Worm (Caenorhabditis elegans) whole organism, mixed stage, embryonic: Measurements from ENCODE around the gene mrpl-35.

Source experiments
- ceh-83 ChIP-seq: fragments of 200-800 bp; sonication (Bioruptor generic); optimal IDR thresholded peaks from 2 replicates; lab custom pipeline; 2018; ENCODE audit warnings: mild to moderate bottlenecking, missing genetic modification characterization, missing compliant biosample characterization
- nhr-237 ChIP-seq: fragments of 150-350 bp; optimal IDR thresholded peaks from 2 replicates; lab custom pipeline; 2014; ENCODE audit warnings: missing biosample characterization, missing genetic modification characterization
- ztf-11 ChIP-seq: fragments of 150-350 bp; optimal IDR thresholded peaks from 2 replicates; lab custom pipeline; 2014; ENCODE audit warnings: missing biosample characterization, missing genetic modification characterization

DNA sequence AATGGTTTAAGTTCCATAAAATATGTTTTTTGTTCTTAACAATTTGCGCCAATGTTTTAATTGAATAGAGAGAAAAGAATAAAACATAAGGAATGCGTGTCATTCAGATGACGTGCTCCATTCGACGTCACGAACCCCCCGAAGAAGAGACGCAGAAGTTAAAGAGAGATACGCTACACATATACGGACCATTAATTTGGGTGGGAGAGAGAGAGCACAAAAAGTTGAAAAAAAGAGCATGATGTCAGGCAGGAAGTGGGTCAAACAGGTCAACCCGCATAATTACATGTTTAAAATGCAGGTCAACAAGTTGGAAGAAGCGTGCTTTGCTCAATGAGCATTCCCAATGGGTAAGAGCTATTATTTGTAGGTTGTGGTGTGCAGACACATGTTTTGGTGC is 50.2 kb downstream of the mrpl-35 start:
- TF ChIP-seq ztf-11 (tag; lab: Kevin White, UChicago) = no peak
- no peak for TF ChIP-seq ceh-83 (GFP tag; lab: Kevin White, UChicago)
- TF ChIP-seq nhr-237 (tag; lab: Kevin White, UChicago) = no peak
